Worm (Caenorhabditis elegans): ENCODE measurements around the gene cdk-4.

cdk-4 gene

ce11 chrX:13544544-13545021 is 25.9 kb upstream of the cdk-4 start (continued):
- TF ChIP-seq lim-7 (GFP tag; IDR thresholded peaks at IDR 0.05) (no peak), lin-1 (GFP tag; IDR thresholded peaks at IDR 0.05) (no peak)

ce11 chrX:13543350-13543749 is 24.6 kb upstream of the cdk-4 start:
- TF ChIP-seq set-16 (GFP tag; IDR thresholded peaks at IDR 0.05) = no peak
- no peak for TF ChIP-seq gei-8 (GFP tag; optimal IDR thresholded peaks at IDR 0.05)
- peak; percentile 9 for TF ChIP-seq hlh-30 (tag; optimal IDR thresholded peaks at IDR 0.05; ENCODE audit: insufficient read depth)
- TF ChIP-seq lin-39 (tag; optimal IDR thresholded peaks at IDR 0.05) = no peak
- TF ChIP-seq fkh-10 (GFP tag; optimal IDR thresholded peaks at IDR 0.05) = no peak
- TF ChIP-seq vab-7 (GFP tag; IDR thresholded peaks at IDR 0.05) = no peak
- TF ChIP-seq mdl-1 (tag; optimal IDR thresholded peaks at IDR 0.05) = no peak
- TF ChIP-seq Y105C5A.15 (GFP tag; IDR thresholded peaks at IDR 0.05) = no peak
- no peak for TF ChIP-seq dve-1 (tag; optimal IDR thresholded peaks at IDR 0.05; ENCODE audit: insufficient read depth)
- TF ChIP-seq ama-1 (optimal IDR thresholded peaks at IDR 0.05) = peak; percentile 95
- TF ChIP-seq lin-38 (GFP tag; IDR thresholded peaks at IDR 0.05) = no peak

ce11 chrX:13542757-13543156 is 24.0 kb upstream of the cdk-4 start:
- TF ChIP-seq ztf-11 (tag; optimal IDR thresholded peaks at IDR 0.05) (no peak), dve-1 (tag; optimal IDR thresholded peaks at IDR 0.05; ENCODE audit: insufficient read depth) (no peak), fkh-10 (GFP tag; optimal IDR thresholded peaks at IDR 0.05) (peak; percentile 25), dpl-1 (GFP tag; optimal IDR thresholded peaks at IDR 0.05) (no peak), php-3 (GFP tag; IDR thresholded peaks at IDR 0.05) (no peak), mep-1 (tag; optimal IDR thresholded peaks at IDR 0.05) (peak; percentile 15), aha-1 (tag) (peak; percentile 65), D1046.2 (GFP tag; IDR thresholded peaks at IDR 0.05) (no peak), lsy-2 (tag; optimal IDR thresholded peaks at IDR 0.05) (peak in 1 of 2 experiments; percentile 8), ama-1 (optimal IDR thresholded peaks at IDR 0.05) (peak; percentile 83), ceh-20 (GFP tag; IDR thresholded peaks at IDR 0.05) (no peak), attf-4 (tag; optimal IDR thresholded peaks at IDR 0.05) (no peak), dmd-6 (GFP tag; IDR thresholded peaks at IDR 0.05) (0 out of 2 replicates have a peak, but pooled peaks have one; percentile 7)

- TF ChIP-seq ztf-7 (tag; optimal IDR thresholded peaks at IDR 0.05) (no peak), ces-1 (GFP tag; optimal IDR thresholded peaks at IDR 0.05) (no peak), nhr-48 (tag; optimal IDR thresholded peaks at IDR 0.05) (no peak), dve-1 (tag; optimal IDR thresholded peaks at IDR 0.05; ENCODE audit: insufficient read depth) (no peak), daf-8 (GFP tag; IDR thresholded peaks at IDR 0.05) (no peak), ama-1 (optimal IDR thresholded peaks at IDR 0.05) (peak; percentile 92), zip-11 (GFP tag; IDR thresholded peaks at IDR 0.05) (no peak), nhr-10 (tag; optimal IDR thresholded peaks at IDR 0.05) (no peak), Y5F2A.4 (GFP tag; optimal IDR thresholded peaks at IDR 0.05) (no peak), egl-43 (GFP tag; IDR thresholded peaks at IDR 0.05) (no peak), ZK337.2 (GFP tag; IDR thresholded peaks at IDR 0.05) (0 out of 2 replicates have a peak, but pooled peaks have one; percentile 17), aha-1 (tag) (peak; percentile 69), spr-3 (GFP tag; optimal IDR thresholded peaks at IDR 0.05) (no peak), mxl-3 (GFP tag; optimal IDR thresholded peaks at IDR 0.05) (no peak)
These were observed 23.5 kb upstream of the cdk-4 start, which contains the start of gene cah-4 for ce11 chrX:13542236-13542635. Gene cah-4, plus strand, starts transcription at chrX:13542574.

ce11 chrX:13541335-13541734 is 22.6 kb upstream of the cdk-4 start:
- peak; percentile 33 for TF ChIP-seq dmd-6 (GFP tag; IDR thresholded peaks at IDR 0.05)
- TF ChIP-seq cey-2 (tag; optimal IDR thresholded peaks at IDR 0.05; ENCODE audit: borderline replicate concordance, insufficient read depth) = no peak
- no peak for TF ChIP-seq egl-43 (GFP tag; IDR thresholded peaks at IDR 0.05)
- no peak for TF ChIP-seq lin-38 (GFP tag; IDR thresholded peaks at IDR 0.05)
- TF ChIP-seq Y5F2A.4 (GFP tag; optimal IDR thresholded peaks at IDR 0.05) = no peak
- no peak for TF ChIP-seq hmg-1.1 (GFP tag; IDR thresholded peaks at IDR 0.05)
- no peak for TF ChIP-seq lin-1 (GFP tag; IDR thresholded peaks at IDR 0.05)
- no peak for TF ChIP-seq mes-2 (tag; optimal IDR thresholded peaks at IDR 0.05; ENCODE audit: poor library complexity, severe bottlenecking)
- TF ChIP-seq dve-1 (tag; optimal IDR thresholded peaks at IDR 0.05; ENCODE audit: insufficient read depth) = peak; percentile 22
- no peak for TF ChIP-seq aly-2 (tag; optimal IDR thresholded peaks at IDR 0.05)
- no peak for TF ChIP-seq nhr-10 (tag; optimal IDR thresholded peaks at IDR 0.05)
- peak in 1 of 2 experiments; percentile 37 for TF ChIP-seq hif-1 (tag; optimal IDR thresholded peaks at IDR 0.05)
- TF ChIP-seq aha-1 (tag) = peak; percentile 58
- no peak for TF ChIP-seq zip-2 (tag; optimal IDR thresholded peaks at IDR 0.05)
- no peak for TF ChIP-seq egl-27 (tag; optimal IDR thresholded peaks at IDR 0.05)
- TF ChIP-seq D1046.2 (GFP tag; IDR thresholded peaks at IDR 0.05) = no peak
- no peak for TF ChIP-seq unc-39 (tag; optimal IDR thresholded peaks at IDR 0.05)
- peak; percentile 49 for TF ChIP-seq hlh-30 (tag; optimal IDR thresholded peaks at IDR 0.05; ENCODE audit: insufficient read depth)

Measured in whole organism, L4 larva.